Worm (Caenorhabditis elegans) whole organism, L4/young adult: ENCODE results near the gene C50E10.1.

Experiments
- dao-5 ChIP-seq: sonication (generic microtip); optimal IDR thresholded peaks from 2 replicates; lab custom pipeline; 2016; ENCODE audit warnings: missing genotype, missing genetic modification characterization, moderate library complexity, missing compliant biosample characterization
- him-1 ChIP-seq: sonication (generic microtip); optimal IDR thresholded peaks from 2 replicates; lab custom pipeline; 2016; ENCODE audit warnings: missing genotype, missing genetic modification reagents, missing genetic modification characterization, missing compliant biosample characterization

DNA sequence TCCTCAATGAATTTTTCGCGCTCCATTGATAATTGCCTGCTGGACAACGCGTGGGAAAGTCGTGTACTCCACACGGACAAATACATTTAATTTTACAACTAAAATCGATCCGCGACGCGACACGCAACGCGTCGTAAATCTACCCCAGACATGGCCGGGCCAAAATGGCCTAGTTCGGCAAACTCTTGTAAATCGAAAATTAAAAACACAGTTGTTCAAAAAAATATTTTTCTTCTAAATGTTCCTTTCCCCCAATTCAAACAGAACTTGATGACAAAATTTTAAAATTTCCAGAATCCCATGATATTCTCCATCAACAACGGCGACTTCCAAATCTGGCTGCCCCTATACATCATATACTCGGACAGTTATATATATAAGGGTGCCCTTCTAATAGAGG is 26.7 kb upstream of the C50E10.1 start, which contains the start of gene sre-55:
- TF ChIP-seq dao-5 (tag; lab: Kevin White, UChicago) (no peak), him-1 (tag; lab: Kevin White, UChicago) (no peak)
